Worm (Caenorhabditis elegans): ENCODE measurements around the gene T19C3.7.

DNA sequence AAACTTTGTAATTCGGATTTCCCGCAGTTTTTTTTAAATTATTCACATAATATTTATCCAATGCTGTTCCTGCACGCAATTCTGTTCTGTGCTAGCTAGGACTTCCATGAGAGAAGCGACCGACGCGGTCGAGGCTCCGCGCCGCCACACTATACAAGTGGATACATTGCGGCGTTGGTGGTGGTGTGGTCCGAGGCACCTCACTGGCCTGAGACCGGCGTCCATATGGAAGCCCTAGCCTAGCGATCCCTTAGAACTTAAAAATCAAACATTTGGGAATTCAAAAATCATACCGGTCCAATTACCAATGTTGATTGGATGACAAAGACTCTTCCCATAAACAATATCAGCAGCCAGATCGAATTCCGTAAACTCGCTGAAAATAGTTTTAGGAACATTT is 9.9 kb downstream of the T19C3.7 start:
- TF ChIP-seq ceh-8 (GFP tag; optimal IDR thresholded peaks at IDR 0.05) (no peak), skn-1 (tag; optimal IDR thresholded peaks at IDR 0.05) (no peak), elt-2 (tag; optimal IDR thresholded peaks at IDR 0.05) (no peak), unc-62 (GFP tag; optimal IDR thresholded peaks at IDR 0.05) (no peak)

Measured in whole organism, L1 larva.